Worm (Caenorhabditis elegans) whole organism, L4 larva: ENCODE results near the gene ins-13.

Source experiments
- D1046.2 ChIP-seq: fragments of 200-800 bp; sonication (Bioruptor generic); IDR thresholded peaks from 2 replicates; pipeline ENCODE4 v1.3.6; 2022; ENCODE audit warnings: missing genetic modification characterization, missing compliant biosample characterization
- R02D3.7 ChIP-seq: fragments of 150-350 bp; sonication (generic microtip); optimal IDR thresholded peaks from 3 replicates; lab custom pipeline; 2014; ENCODE audit warnings: missing biosample characterization, missing genetic modification characterization
- T26A8.4 ChIP-seq: fragments of 200-800 bp; sonication (Bioruptor generic); IDR thresholded peaks from 2 replicates; pipeline ENCODE4 v1.3.6; 2022; ENCODE audit warnings: missing genetic modification characterization, missing compliant biosample characterization
- Y105C5A.15 ChIP-seq: fragments of 200-800 bp; sonication (Bioruptor generic); IDR thresholded peaks from 2 replicates; pipeline ENCODE4 v1.3.6; 2022; ENCODE audit warnings: missing genetic modification characterization, missing compliant biosample characterization
- Y75B8A.6 ChIP-seq: fragments of 200-800 bp; sonication (Bioruptor generic); IDR thresholded peaks from 2 replicates; pipeline ENCODE4 v1.3.6; 2022; ENCODE audit warnings: missing genetic modification reagents, missing genetic modification characterization, missing compliant biosample characterization
- ZK546.5 ChIP-seq, 2 experiments: sonication (generic microtip); optimal IDR thresholded peaks; 2 replicates each; lab custom pipeline; 2017; ENCODE audit warnings: missing biosample characterization in 2 of 2, missing genetic modification characterization in 2 of 2
- aha-1 ChIP-seq: fragments of 150-350 bp; peaks from one replicate; lab custom pipeline; 2014; ENCODE audit warnings: missing biosample characterization, missing genetic modification characterization
- ama-1 ChIP-seq: fragments of 150-350 bp; optimal IDR thresholded peaks from 2 replicates; lab custom pipeline; 2014; ENCODE audit warnings: inconsistent platforms, mixed read lengths
- attf-4 ChIP-seq: sonication (generic microtip); optimal IDR thresholded peaks from 3 replicates; lab custom pipeline; 2017; ENCODE audit warnings: missing biosample characterization, missing genetic modification characterization
- dmd-8 ChIP-seq: fragments of 200-800 bp; sonication (Bioruptor generic); IDR thresholded peaks from 2 replicates; pipeline ENCODE4 v1.3.6; 2022; ENCODE audit warnings: missing genetic modification characterization, missing compliant biosample characterization
- fkh-10 ChIP-seq: fragments of 150-350 bp; optimal IDR thresholded peaks from 2 replicates; lab custom pipeline; 2014; ENCODE audit warnings: missing biosample characterization, missing genetic modification reagents, missing genetic modification characterization
- hlh-11 ChIP-seq: fragments of 200-800 bp; sonication (Bioruptor generic); optimal IDR thresholded peaks from 2 replicates; lab custom pipeline; 2018; ENCODE audit warnings: mild to moderate bottlenecking, missing genetic modification characterization, missing compliant biosample characterization
- lin-13 ChIP-seq: fragments of 150-350 bp; optimal IDR thresholded peaks from 2 replicates; lab custom pipeline; 2014; ENCODE audit warnings: missing biosample characterization, missing genetic modification reagents, missing genetic modification characterization
- lin-15B ChIP-seq: fragments of 150-350 bp; sonication (generic microtip); optimal IDR thresholded peaks from 3 replicates; lab custom pipeline; 2014; ENCODE audit warnings: missing biosample characterization, missing genetic modification characterization
- lin-38 ChIP-seq: fragments of 200-800 bp; sonication (Bioruptor generic); IDR thresholded peaks from 2 replicates; pipeline ENCODE4 v1.3.6; 2022; ENCODE audit warnings: missing genetic modification reagents, missing genetic modification characterization, missing compliant biosample characterization
- mxl-3 ChIP-seq: fragments of 200-800 bp; sonication (Bioruptor generic); optimal IDR thresholded peaks from 2 replicates; lab custom pipeline; 2018; ENCODE audit warnings: mild to moderate bottlenecking, missing genetic modification characterization, missing compliant biosample characterization
- nhr-10 ChIP-seq: fragments of 150-350 bp; optimal IDR thresholded peaks from 2 replicates; lab custom pipeline; 2014; ENCODE audit warnings: missing biosample characterization, missing genetic modification characterization
- nhr-25 ChIP-seq: sonication (generic microtip); optimal IDR thresholded peaks from 2 replicates; lab custom pipeline; 2017; ENCODE audit warnings: missing genetic modification characterization, mild to moderate bottlenecking, missing compliant biosample characterization, antibody characterized with exemption, moderate library complexity, borderline replicate concordance; ENCODE audit not compliant: insufficient read depth
- nhr-28 ChIP-seq: fragments of 150-350 bp; optimal IDR thresholded peaks from 2 replicates; lab custom pipeline; 2014; ENCODE audit warnings: missing biosample characterization, missing genetic modification characterization
- pqm-1 ChIP-seq: sonication (generic microtip); optimal IDR thresholded peaks from 2 replicates; lab custom pipeline; 2017; ENCODE audit warnings: missing biosample characterization, missing genetic modification characterization
- set-16 ChIP-seq: fragments of 200-800 bp; sonication (Bioruptor generic); IDR thresholded peaks from 2 replicates; pipeline ENCODE4 v1.3.6; 2022; ENCODE audit warnings: missing genetic modification reagents, missing genetic modification characterization, missing compliant biosample characterization
- snpc-1.2 ChIP-seq: fragments of 200-800 bp; sonication (Bioruptor generic); IDR thresholded peaks from 2 replicates; pipeline ENCODE4 v1.3.6; 2022; ENCODE audit warnings: missing genetic modification reagents, missing genetic modification characterization, missing compliant biosample characterization
- tag-97 ChIP-seq: fragments of 200-800 bp; sonication (Bioruptor generic); IDR thresholded peaks from 2 replicates; pipeline ENCODE4 v1.3.6; 2022; ENCODE audit warnings: missing genetic modification characterization, missing compliant biosample characterization
- unc-130 ChIP-seq: sonication (generic microtip); optimal IDR thresholded peaks from 2 replicates; lab custom pipeline; 2016; ENCODE audit warnings: missing genetic modification reagents, missing genetic modification characterization, missing compliant biosample characterization
- unc-39 ChIP-seq: sonication (generic microtip); optimal IDR thresholded peaks from 2 replicates; lab custom pipeline; 2017; ENCODE audit warnings: missing biosample characterization, missing genetic modification characterization
- unc-62 ChIP-seq, 3 experiments: fragments of 150-350 bp in 1 of 3; sonication (generic microtip); optimal IDR thresholded peaks in 2 of 3; peaks in 1 of 3; 1 replicate in 1 of 3; 2 replicates in 2 of 3; lab custom pipeline; 2014 to 2017; ENCODE audit warnings: missing biosample characterization in 3 of 3, missing genetic modification characterization in 3 of 3, missing genetic modification reagents in 3 of 3, missing genotype in 1 of 3
- zfp-2 ChIP-seq: sonication (generic microtip); optimal IDR thresholded peaks from 2 replicates; lab custom pipeline; 2016; ENCODE audit warnings: mild to moderate bottlenecking, missing genetic modification characterization, missing compliant biosample characterization
- zip-11 ChIP-seq: fragments of 200-800 bp; sonication (Bioruptor generic); IDR thresholded peaks from 2 replicates; pipeline ENCODE4 v1.3.6; 2022; ENCODE audit warnings: missing genetic modification characterization, missing compliant biosample characterization
- ztf-7 ChIP-seq: fragments of 150-350 bp; optimal IDR thresholded peaks from 2 replicates; lab custom pipeline; 2014; ENCODE audit warnings: missing biosample characterization, missing genetic modification characterization

The ins-13 gene

ce11 chrII:5500986-5501657 lies 43.5 kb downstream of the ins-13 start, which contains the start of gene F12A10.8 (continued):
- TF ChIP-seq T26A8.4 (GFP tag; lab: Robert Waterston, UW) = no peak
- no peak for TF ChIP-seq Y105C5A.15

DNA sequence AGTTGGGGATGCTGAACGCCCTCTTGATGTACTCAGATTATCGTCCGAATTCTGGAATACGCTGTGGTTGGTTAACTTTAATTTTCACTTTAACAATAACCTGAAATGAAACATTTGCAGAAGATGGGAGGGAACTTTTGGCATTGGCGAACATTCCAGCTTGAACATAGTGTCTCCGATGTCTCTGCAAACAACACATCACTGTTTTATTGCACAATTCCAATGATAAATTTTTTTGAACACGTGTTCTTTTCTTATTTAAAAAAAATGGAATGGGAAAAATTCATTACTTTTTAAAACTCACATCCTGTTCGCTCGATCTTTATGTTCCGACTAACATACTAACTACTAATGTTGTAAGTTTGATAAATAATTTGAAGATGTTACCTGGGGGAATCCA lies 44.2 kb downstream of the ins-13 start, which contains the start of gene fzy-1:
Gene fzy-1, plus strand, starts transcription at position 301 of the 400 bp plus-strand sequence.
- TF ChIP-seq dmd-8 (no peak), ztf-7 (tag; lab: Kevin White, UChicago) (no peak), tag-97 (no peak), R02D3.7 (tag; lab: Kevin White, UChicago) (no peak), lin-13 (GFP tag; lab: Kevin White, UChicago) (no peak), attf-4 (tag; lab: Kevin White, UChicago) (no peak), set-16 (GFP tag; lab: Robert Waterston, UW) (no peak), nhr-25 (tag; lab: Kevin White, UChicago) (no peak), mxl-3 (GFP tag; lab: Kevin White, UChicago) (no peak), unc-62 (GFP tag; optimal IDR thresholded peaks at IDR 0.05 in 1 of 2; lab: Kevin White, UChicago) (no peak), unc-62 (tag; optimal IDR thresholded peaks at IDR 0.05; lab: Kevin White, UChicago) (no peak), snpc-1.2 (GFP tag; lab: Robert Waterston, UW) (no peak), unc-130 (GFP tag; lab: Kevin White, UChicago) (no peak), unc-39 (no peak)

DNA sequence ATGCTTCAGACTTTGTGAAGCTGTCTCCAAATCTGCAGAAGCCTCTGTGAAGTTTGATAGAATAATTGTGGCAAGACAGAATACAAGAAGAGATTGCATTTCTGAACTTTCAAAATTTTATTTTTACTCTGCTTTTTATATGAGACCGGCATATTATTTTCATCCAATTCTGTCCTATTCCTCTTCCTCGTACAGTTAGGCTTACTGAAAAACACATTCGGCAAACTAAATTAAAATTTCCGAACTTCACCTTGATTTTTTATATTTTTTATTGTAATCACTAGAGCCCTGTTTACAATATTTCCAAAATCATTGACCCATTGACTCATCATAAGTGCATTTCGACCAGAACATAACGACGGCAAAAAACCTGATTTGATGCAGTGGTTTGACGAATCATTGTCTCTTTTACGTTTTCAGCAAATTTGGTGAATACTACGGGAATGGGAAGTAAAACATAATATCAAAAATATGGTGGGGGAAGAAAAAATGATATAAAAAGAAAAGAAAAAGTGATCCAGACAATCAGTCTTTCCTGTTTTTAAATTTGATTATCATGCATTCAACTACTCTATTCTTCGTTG lies 46.4 kb downstream of the ins-13 start, which contains the start of the genes suex-1 and F12A10.9:
Gene suex-1, minus strand, starts transcription at position 101 of the 584 bp plus-strand sequence.
Gene F12A10.9, plus strand, starts transcription at position 534 of the 584 bp plus-strand sequence.
- TF ChIP-seq lin-15B (no peak), aha-1 (tag; lab: Kevin White, UChicago) (peak; percentile 33)

- no peak for TF ChIP-seq ZK546.5 (tag; optimal IDR thresholded peaks at IDR 0.05; lab: Kevin White, UChicago)
- TF ChIP-seq pqm-1 (tag; lab: Kevin White, UChicago) = no peak
- TF ChIP-seq attf-4 (tag; lab: Kevin White, UChicago) = no peak
- no peak for TF ChIP-seq zip-11 (GFP tag; lab: Robert Waterston, UW)
- TF ChIP-seq lin-38 (GFP tag; lab: Robert Waterston, UW) = no peak
- no peak for TF ChIP-seq nhr-28 (tag; lab: Kevin White, UChicago)
- no peak for TF ChIP-seq fkh-10 (GFP tag; lab: Kevin White, UChicago)
- TF ChIP-seq Y75B8A.6 (GFP tag; lab: Robert Waterston, UW) = no peak
- TF ChIP-seq D1046.2 (GFP tag; lab: Robert Waterston, UW) = no peak
- TF ChIP-seq nhr-10 (tag; lab: Kevin White, UChicago) = no peak
- no peak for TF ChIP-seq zfp-2 (tag; lab: Kevin White, UChicago)
- TF ChIP-seq ama-1 (lab: Kevin White, UChicago) = no peak
- TF ChIP-seq, all 104 proteins: peak for 0
Measured at ce11 chrII:5497541-5497940, 47.1 kb downstream of the ins-13 start.

DNA sequence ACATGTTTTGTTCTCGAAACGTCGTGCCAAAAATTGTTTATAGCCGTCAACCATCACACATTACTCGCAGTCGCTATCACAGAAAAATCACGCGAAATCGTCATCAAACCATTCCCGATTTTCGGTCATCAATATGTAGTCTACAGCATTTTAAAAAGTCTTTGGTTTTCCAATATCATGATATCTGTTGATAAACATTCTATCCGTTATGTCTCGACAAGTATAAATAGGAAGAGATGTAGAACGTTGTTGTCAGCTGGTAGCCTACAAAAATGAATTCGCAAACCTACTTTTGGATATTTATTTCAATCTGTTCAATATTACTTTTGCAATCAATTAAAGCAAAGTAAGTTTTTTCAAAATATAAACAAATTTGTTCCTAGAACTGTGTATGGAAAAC lies 48.3 kb downstream of the ins-13 start, which contains the start of gene F12A10.1:
Gene F12A10.1, plus strand, starts transcription at position 166 of the 400 bp plus-strand sequence.
- TF ChIP-seq hlh-11 (tag; lab: Kevin White, UChicago) (peak; percentile 30), ztf-7 (tag; lab: Kevin White, UChicago) (no peak), nhr-28 (tag; lab: Kevin White, UChicago) (peak; percentile 77)
- TF ChIP-seq, all 104 proteins: peak for 2
